Fruit fly (Drosophila melanogaster) whole organism, wandering third instar larva: ENCODE measurements around the gene ppk13.

Source experiments
- h ChIP-seq: fragments of 200-800 bp; sonication (Bioruptor generic); optimal IDR thresholded peaks from 3 replicates; lab custom pipeline; 2016; ENCODE audit warnings: missing biosample characterization, mild to moderate bottlenecking, missing genetic modification characterization
- psq ChIP-seq: fragments of 200-800 bp; sonication (Bioruptor generic); optimal IDR thresholded peaks from 3 replicates; lab custom pipeline; 2017; ENCODE audit warnings: missing biosample characterization, mild to moderate bottlenecking, missing genetic modification characterization, moderate library complexity

DNA sequence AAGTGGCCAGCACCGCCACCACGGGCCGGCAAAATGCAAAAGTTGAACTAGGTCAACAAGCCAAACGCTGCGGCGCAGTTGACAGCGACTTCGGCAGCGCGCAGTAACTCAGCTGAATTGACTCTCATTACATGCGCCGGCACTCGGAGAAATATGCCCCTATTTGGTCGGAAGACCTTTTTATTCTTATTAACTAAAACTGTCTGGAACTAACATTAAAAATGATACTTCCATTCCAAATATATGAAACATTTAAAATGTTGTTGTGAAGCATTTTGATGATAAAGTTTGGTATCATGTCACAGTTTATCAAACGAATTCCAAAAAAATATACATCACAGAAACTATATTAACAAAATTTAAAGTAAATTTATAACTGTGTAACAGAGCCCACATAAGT, 21.4 kb downstream of the ppk13 start:
- no peak for TF ChIP-seq psq
- no peak for TF ChIP-seq h
